Fruit fly (Drosophila melanogaster): ENCODE data around the gene CG45101.

The CG45101 gene

DNA sequence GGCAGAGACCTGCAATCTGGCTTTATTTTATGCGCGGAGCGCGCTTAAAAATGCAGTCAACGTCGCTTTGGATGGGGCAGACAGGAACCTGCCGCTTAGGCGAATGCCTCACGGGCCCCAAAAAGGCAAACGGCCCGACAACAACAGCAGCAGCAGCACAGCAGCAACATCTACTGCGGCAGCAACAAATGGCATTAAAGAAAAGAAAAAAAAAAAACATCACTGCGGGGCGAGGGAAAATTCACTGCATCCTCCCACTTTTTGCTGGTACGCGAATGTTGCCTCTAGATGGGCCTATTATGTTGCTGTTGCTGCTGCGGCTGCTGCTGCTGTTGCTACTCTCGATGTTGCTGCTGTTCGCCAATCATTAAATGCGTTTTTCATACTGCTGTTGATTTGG is 42.8 kb upstream of the CG45101 start:
- TF ChIP-seq nom (GFP tag; optimal IDR thresholded peaks at IDR 0.05) = peak; percentile 3
- peak in 1 of 2 experiments; percentile 34 for TF ChIP-seq Dfd (GFP tag; optimal IDR thresholded peaks at IDR 0.05)
- no peak for TF ChIP-seq lilli (GFP tag; optimal IDR thresholded peaks at IDR 0.05)
- peak in 1 of 2 experiments; percentile 7 for TF ChIP-seq bsh (GFP tag; optimal IDR thresholded peaks at IDR 0.05)

DNA sequence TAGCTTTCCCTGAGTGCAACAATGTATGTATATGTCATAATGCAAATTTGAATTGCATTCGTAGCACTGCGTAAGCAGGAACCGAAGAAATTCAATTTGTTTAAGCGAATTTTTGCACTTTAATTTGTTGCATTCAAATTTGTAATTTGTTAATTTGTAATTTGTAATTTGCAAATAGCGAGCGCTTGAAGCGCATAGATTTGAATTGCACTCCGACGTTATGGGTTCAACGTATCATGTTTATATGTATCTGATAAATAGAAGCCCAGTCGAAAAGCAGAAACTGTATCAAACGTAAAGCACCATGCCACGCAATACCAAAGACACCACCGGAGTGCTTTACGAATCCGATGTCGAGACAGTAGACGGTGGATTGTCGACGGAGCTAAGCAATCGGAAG is 41.6 kb upstream of the CG45101 start, which contains the start of gene Fad2:
Gene Fad2, plus strand, starts transcription at position 301 of the 400 bp plus-strand sequence.
- no peak for TF ChIP-seq CG8290 (GFP tag; optimal IDR thresholded peaks at IDR 0.05)
- no peak for TF ChIP-seq CG8290 (tag; optimal IDR thresholded peaks at IDR 0.05)
- TF ChIP-seq sens (GFP tag) = peak; percentile 1

DNA sequence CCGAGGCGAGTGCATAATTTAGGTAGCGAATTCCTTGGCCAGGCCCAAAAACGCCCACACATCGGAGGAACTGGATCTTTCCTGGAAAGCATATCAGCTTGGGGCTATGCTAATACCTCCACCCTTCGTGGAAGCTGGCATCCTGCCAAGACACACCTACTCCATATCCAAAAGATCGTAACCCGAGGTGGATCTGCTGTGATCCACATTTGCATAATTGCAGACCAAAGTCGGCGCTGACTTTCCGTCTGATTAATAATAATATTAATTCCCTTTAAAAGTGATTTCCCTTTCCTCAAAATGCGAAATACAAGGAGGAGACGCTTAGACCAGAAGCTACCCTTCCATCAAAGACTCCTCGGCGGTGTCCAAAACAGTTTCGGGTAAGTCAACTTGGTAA is 39.5 kb upstream of the CG45101 start, which contains the start of gene CG32079:
Gene CG32079, plus strand, starts transcription at position 301 of the 400 bp plus-strand sequence.
- TF ChIP-seq Ssrp (tag; optimal IDR thresholded peaks at IDR 0.05) = no peak
- no peak for TF ChIP-seq Poxn (GFP tag; IDR thresholded peaks at IDR 0.05)
- no peak for TF ChIP-seq ewg (GFP tag; optimal IDR thresholded peaks at IDR 0.05)
- no peak for TF ChIP-seq Hr51 (GFP tag; optimal IDR thresholded peaks at IDR 0.05)
- TF ChIP-seq CG2875 (GFP tag; optimal IDR thresholded peaks at IDR 0.05) = no peak
- TF ChIP-seq Mrtf (GFP tag; IDR thresholded peaks at IDR 0.05) = 0 out of 3 replicates have a peak, but pooled peaks have one; percentile 35

DNA sequence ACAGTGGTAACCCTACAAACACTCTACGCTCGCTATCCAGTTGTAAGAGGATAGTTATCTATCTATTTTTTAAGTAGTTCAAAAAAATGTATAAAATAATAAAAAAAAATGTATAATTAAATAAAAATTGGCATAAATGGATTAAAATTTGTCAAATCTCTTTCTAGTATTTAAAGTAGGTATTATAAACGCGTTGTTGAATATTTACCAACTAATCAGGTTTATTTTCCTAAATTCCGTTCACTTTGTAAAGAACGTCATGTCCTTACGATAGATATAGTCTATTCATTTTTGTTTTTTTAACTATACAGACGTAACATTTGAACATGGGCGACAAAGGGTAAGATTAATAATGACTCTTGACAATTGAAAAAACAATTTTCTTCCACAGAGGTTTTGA is 37.5 kb upstream of the CG45101 start, which contains the start of gene CG32081:
Gene CG32081, plus strand, starts transcription at position 301 of the 400 bp plus-strand sequence.
- TF ChIP-seq CG13624 (GFP tag; optimal IDR thresholded peaks at IDR 0.05) (no peak), Mrtf (GFP tag; IDR thresholded peaks at IDR 0.05) (no peak), CG6683 (GFP tag; optimal IDR thresholded peaks at IDR 0.05) (no peak), inv (GFP tag; IDR thresholded peaks at IDR 0.05; ENCODE audit: partially characterized antibody) (no peak)

DNA sequence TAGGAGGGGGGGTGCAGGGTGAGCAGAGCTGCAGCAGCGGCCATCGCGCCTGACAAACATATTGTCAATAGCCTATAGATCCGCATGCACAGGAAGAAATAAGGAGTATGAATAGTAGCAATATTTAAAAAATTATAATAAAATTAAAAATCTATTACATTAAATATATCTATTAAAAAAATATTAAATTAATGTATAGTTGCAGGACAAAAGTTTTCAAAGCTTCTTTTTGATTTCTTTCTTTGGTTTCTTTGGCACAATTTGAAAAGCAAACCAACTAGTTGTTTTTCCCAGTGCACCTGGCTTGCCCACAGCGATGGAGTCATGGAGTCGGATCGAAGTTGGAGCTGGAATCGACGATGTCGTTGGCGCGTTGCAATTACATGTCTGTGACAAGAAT is 33.0 kb upstream of the CG45101 start:
- TF ChIP-seq CG9727 (GFP tag; optimal IDR thresholded peaks at IDR 0.05) (peak; percentile 38), phol (tag; optimal IDR thresholded peaks at IDR 0.05) (peak; percentile 34), CG18262 (tag; optimal IDR thresholded peaks at IDR 0.05) (peak; percentile 52), CG11504 (tag; optimal IDR thresholded peaks at IDR 0.05) (peak; percentile 17), nmo (GFP tag; optimal IDR thresholded peaks at IDR 0.05) (peak; percentile 10), lola (GFP tag; optimal IDR thresholded peaks at IDR 0.05) (peak in 1 of 3 experiments; percentile 44), CG1832 (GFP tag; optimal IDR thresholded peaks at IDR 0.05) (no peak), CG6689 (GFP tag; IDR thresholded peaks at IDR 0.05) (0 out of 2 replicates have a peak, but pooled peaks have one; percentile 14), gem (tag; optimal IDR thresholded peaks at IDR 0.05) (peak; percentile 41), CG17829 (tag; optimal IDR thresholded peaks at IDR 0.05) (peak; percentile 33), CG12391 (tag; optimal IDR thresholded peaks at IDR 0.05) (peak; percentile 30), Drgx (GFP tag; IDR thresholded peaks at IDR 0.05) (peak; percentile 61), CG31441 (GFP tag; IDR thresholded peaks at IDR 0.05) (peak; percentile 48), CG16815 (GFP tag; optimal IDR thresholded peaks at IDR 0.05) (no peak), CG10274 (GFP tag; optimal IDR thresholded peaks at IDR 0.05) (no peak), CG10979 (tag; optimal IDR thresholded peaks at IDR 0.05) (peak; percentile 55), TFAM (GFP tag; optimal IDR thresholded peaks at IDR 0.05) (no peak), Ssrp (tag; optimal IDR thresholded peaks at IDR 0.05) (no peak), CG10267 (tag; optimal IDR thresholded peaks at IDR 0.05) (peak; percentile 30), gsb-n (tag; optimal IDR thresholded peaks at IDR 0.05) (peak; percentile 42), Xrp1 (GFP tag; IDR thresholded peaks at IDR 0.05) (peak; percentile 47; the same call in 1 of the 2 replicates), CG14710 (tag; optimal IDR thresholded peaks at IDR 0.05) (peak; percentile 24), CG15601 (tag; optimal IDR thresholded peaks at IDR 0.05) (peak; percentile 2), sqz (GFP tag; optimal IDR thresholded peaks at IDR 0.05) (no peak), da (GFP tag; optimal IDR thresholded peaks at IDR 0.05) (no peak), CG4404 (GFP tag; IDR thresholded peaks at IDR 0.05) (peak; percentile 15; the same call in 1 of the 2 replicates), dmrt11E (tag; optimal IDR thresholded peaks at IDR 0.05) (peak; percentile 59)

Measured in whole organism, embryonic.